Fruit fly (Drosophila melanogaster): ENCODE measurements around the gene Sprn.

The Sprn gene

dm6 chr3L:11878815-11879214 lies at the start of gene Sprn:
Gene Sprn, plus strand, starts transcription at chr3L:11879115.
- no peak for TF ChIP-seq CTCF (optimal IDR thresholded peaks at IDR 0.05)
- TF ChIP-seq CG8478 (optimal IDR thresholded peaks at IDR 0.05): no peak

- TF ChIP-seq CG8478 (optimal IDR thresholded peaks at IDR 0.05) (no peak), CTCF (optimal IDR thresholded peaks at IDR 0.05) (no peak)
Measured at dm6 chr3L:11831199-11831598, 47.7 kb upstream of the Sprn start.

- TF ChIP-seq CTCF (optimal IDR thresholded peaks at IDR 0.05) (no peak), CG8478 (optimal IDR thresholded peaks at IDR 0.05) (no peak)
Measured at dm6 chr3L:11832360-11833295, 46.3 kb upstream of the Sprn start.

dm6 chr3L:11833296-11833717 lies 45.6 kb upstream of the Sprn start, which contains the start of gene CycA:
Gene CycA, minus strand, starts transcription at chr3L:11833578.
- TF ChIP-seq CG8478 (optimal IDR thresholded peaks at IDR 0.05) (no peak), CTCF (optimal IDR thresholded peaks at IDR 0.05) (peak; percentile 25 to 49)

dm6 chr3L:11836575-11837077 lies 42.3 kb upstream of the Sprn start, which contains the start of gene CG43064:
Gene CG43064, minus strand, starts transcription at chr3L:11836721.
- no peak for TF ChIP-seq CTCF (optimal IDR thresholded peaks at IDR 0.05)
- no peak for TF ChIP-seq CG8478 (optimal IDR thresholded peaks at IDR 0.05)

dm6 chr3L:11847703-11848102 lies 31.2 kb upstream of the Sprn start, which contains the start of gene CG12521:
Gene CG12521, minus strand, starts transcription at chr3L:11847803.
- TF ChIP-seq CTCF (optimal IDR thresholded peaks at IDR 0.05) (no peak), CG8478 (optimal IDR thresholded peaks at IDR 0.05) (no peak)

dm6 chr3L:11852924-11853323 lies 26.0 kb upstream of the Sprn start:
- TF ChIP-seq CG8478 (optimal IDR thresholded peaks at IDR 0.05) (no peak), CTCF (optimal IDR thresholded peaks at IDR 0.05) (peak; percentile 67 to 70)

- TF ChIP-seq CG8478 (optimal IDR thresholded peaks at IDR 0.05) (no peak), CTCF (optimal IDR thresholded peaks at IDR 0.05) (no peak)
Measured at dm6 chr3L:11858745-11859144, 20.2 kb upstream of the Sprn start.

dm6 chr3L:11862266-11862665 lies 16.6 kb upstream of the Sprn start:
- TF ChIP-seq CTCF (optimal IDR thresholded peaks at IDR 0.05): no peak
- TF ChIP-seq CG8478 (optimal IDR thresholded peaks at IDR 0.05): no peak

dm6 chr3L:11863587-11863986 lies 15.3 kb upstream of the Sprn start:
- TF ChIP-seq CG8478 (optimal IDR thresholded peaks at IDR 0.05) (no peak), CTCF (optimal IDR thresholded peaks at IDR 0.05) (no peak)

- TF ChIP-seq CTCF (optimal IDR thresholded peaks at IDR 0.05) (no peak), CG8478 (optimal IDR thresholded peaks at IDR 0.05) (no peak)
Measured at dm6 chr3L:11869328-11869727, 9.6 kb upstream of the Sprn start.

dm6 chr3L:11871205-11871604 lies 7.7 kb upstream of the Sprn start, which contains the start of gene CG5906:
Gene CG5906, minus strand, starts transcription at chr3L:11871305.
- TF ChIP-seq CG8478 (optimal IDR thresholded peaks at IDR 0.05) (no peak), CTCF (optimal IDR thresholded peaks at IDR 0.05) (no peak)

dm6 chr3L:11874758-11875157 lies 4.2 kb upstream of the Sprn start:
- TF ChIP-seq CG8478 (optimal IDR thresholded peaks at IDR 0.05) (no peak), CTCF (optimal IDR thresholded peaks at IDR 0.05) (no peak)

dm6 chr3L:11876036-11876435 lies 2.9 kb upstream of the Sprn start:
- TF ChIP-seq CTCF (optimal IDR thresholded peaks at IDR 0.05) (peak; percentile 84 to 86), CG8478 (optimal IDR thresholded peaks at IDR 0.05) (no peak)

- TF ChIP-seq CG8478 (optimal IDR thresholded peaks at IDR 0.05): no peak
- TF ChIP-seq CTCF (optimal IDR thresholded peaks at IDR 0.05): no peak
Measured at dm6 chr3L:11881084-11881483, 2.2 kb downstream of the Sprn start, which contains the start of gene CCDC151. Gene CCDC151, plus strand, starts transcription at chr3L:11881384.

- TF ChIP-seq CG8478 (optimal IDR thresholded peaks at IDR 0.05) (no peak), CTCF (optimal IDR thresholded peaks at IDR 0.05) (no peak)
Measured at dm6 chr3L:11888910-11889309, 10.0 kb downstream of the Sprn start, which contains the start of gene CG5897. Gene CG5897, minus strand, starts transcription at chr3L:11889010.

All from S2 (cell line).